Worm (Caenorhabditis elegans) whole organism, L1 larva: Measurements from ENCODE around the gene R05D3.8.
"Not testable (repeated sequence)": the region's sequence is repeated elsewhere in the genome, so short reads cannot be mapped to it uniquely, and the experiment has no call there.

ENCODE experiments used
- F16B12.6 ChIP-seq: fragments of 150-350 bp; optimal IDR thresholded peaks from 2 replicates; lab custom pipeline; 2014; ENCODE audit warnings: missing biosample characterization, missing genetic modification characterization
- aha-1 ChIP-seq: fragments of 150-350 bp; optimal IDR thresholded peaks from 2 replicates; lab custom pipeline; 2014; ENCODE audit warnings: missing biosample characterization, missing genetic modification characterization
- ama-1 ChIP-seq: fragments of 150-350 bp; optimal IDR thresholded peaks from 2 replicates; lab custom pipeline; 2014
- ceh-82 ChIP-seq, 3 experiments: fragments of 150-350 bp in 1 of 3; sonication (generic microtip) in 2 of 3; optimal IDR thresholded peaks; 2 replicates each; lab custom pipeline; 2014 to 2017; ENCODE audit warnings: missing biosample characterization in 3 of 3, missing genetic modification characterization in 3 of 3
- ces-1 ChIP-seq: fragments of 150-350 bp; optimal IDR thresholded peaks from 2 replicates; lab custom pipeline; 2014; ENCODE audit warnings: missing biosample characterization, missing genetic modification reagents, missing genetic modification characterization
- dpl-1 ChIP-seq, 3 experiments: fragments of 150-350 bp in 2 of 3; sonication (generic microtip) in 1 of 3; optimal IDR thresholded peaks; 2 replicates each; lab custom pipeline; 2014 to 2017; ENCODE audit warnings: missing biosample characterization in 3 of 3, missing genetic modification characterization in 3 of 3, missing genetic modification reagents in 3 of 3
- elt-3 ChIP-seq, 6 experiments: fragments of 150-350 bp in 1 of 6; sonication (generic microtip); optimal IDR thresholded peaks; 2 replicates each; lab custom pipeline; 2017 to 2018; ENCODE audit warnings: missing biosample characterization in 6 of 6, missing genetic modification characterization in 6 of 6, inconsistent platforms in 1 of 6
- ets-5 ChIP-seq: fragments of 200-800 bp; sonication (Bioruptor generic); IDR thresholded peaks from 2 replicates; pipeline ENCODE4 v1.3.6; 2022; ENCODE audit warnings: missing genetic modification characterization, missing compliant biosample characterization
- fkh-10 ChIP-seq: sonication (generic microtip); optimal IDR thresholded peaks from 2 replicates; lab custom pipeline; 2017; ENCODE audit warnings: missing biosample characterization, missing genetic modification reagents, missing genetic modification characterization
- fkh-8 ChIP-seq: sonication (generic microtip); optimal IDR thresholded peaks from 2 replicates; lab custom pipeline; 2016; ENCODE audit warnings: mild to moderate bottlenecking, missing genetic modification characterization, missing compliant biosample characterization
- fos-1 ChIP-seq: fragments of 150-350 bp; optimal IDR thresholded peaks from 2 replicates; lab custom pipeline; 2014; ENCODE audit warnings: missing biosample characterization, missing genetic modification characterization
- grh-1 ChIP-seq: fragments of 200-800 bp; sonication (Bioruptor generic); IDR thresholded peaks from 2 replicates; pipeline ENCODE4 v1.3.6; 2022; ENCODE audit warnings: missing genetic modification reagents, missing genetic modification characterization, missing compliant biosample characterization
- hlh-4 ChIP-seq: sonication (generic microtip); optimal IDR thresholded peaks from 2 replicates; lab custom pipeline; 2016; ENCODE audit warnings: mild to moderate bottlenecking, missing genetic modification characterization, missing compliant biosample characterization
- hpl-2 ChIP-seq: fragments of 150-350 bp; optimal IDR thresholded peaks from 2 replicates; lab custom pipeline; 2014; ENCODE audit warnings: missing biosample characterization, missing genetic modification reagents, missing genetic modification characterization
- irx-1 ChIP-seq: sonication (generic microtip); optimal IDR thresholded peaks from 2 replicates; lab custom pipeline; 2016; ENCODE audit warnings: missing genetic modification characterization, missing compliant biosample characterization
- jun-1 ChIP-seq: fragments of 150-350 bp; optimal IDR thresholded peaks from 2 replicates; lab custom pipeline; 2014; ENCODE audit warnings: missing biosample characterization, missing genetic modification reagents, missing genetic modification characterization
- lin-13 ChIP-seq: fragments of 150-350 bp; optimal IDR thresholded peaks from 2 replicates; lab custom pipeline; 2014; ENCODE audit warnings: missing biosample characterization, missing genetic modification reagents, missing genetic modification characterization
- lin-15B ChIP-seq: fragments of 150-350 bp; sonication (generic microtip); optimal IDR thresholded peaks from 3 replicates; lab custom pipeline; 2014; ENCODE audit warnings: missing biosample characterization, missing genetic modification characterization
- lin-35 ChIP-seq, 2 experiments: fragments of 150-350 bp; optimal IDR thresholded peaks; 2 replicates each; lab custom pipeline; 2014; ENCODE audit warnings: missing biosample characterization in 2 of 2, missing genetic modification characterization in 2 of 2, missing genetic modification reagents in 2 of 2
- lsy-2 ChIP-seq, 2 experiments: fragments of 150-350 bp; optimal IDR thresholded peaks; 2 replicates each; lab custom pipeline; 2014; ENCODE audit warnings: missing biosample characterization in 2 of 2, missing genetic modification characterization in 2 of 2
- mab-9 ChIP-seq: fragments of 200-800 bp; sonication (Bioruptor generic); IDR thresholded peaks from 2 replicates; pipeline ENCODE4 v1.3.6; 2022; ENCODE audit warnings: missing genetic modification reagents, missing genetic modification characterization, missing compliant biosample characterization
- mep-1 ChIP-seq: fragments of 150-350 bp; optimal IDR thresholded peaks from 2 replicates; lab custom pipeline; 2014; ENCODE audit warnings: missing biosample characterization, missing genetic modification characterization
- nhr-19 ChIP-seq: fragments of 200-800 bp; sonication (Bioruptor generic); conservative IDR thresholded peaks from 2 replicates; pipeline ENCODE4 v1.3.6; 2022; ENCODE audit warnings: missing genetic modification characterization, missing compliant biosample characterization
- nhr-237 ChIP-seq: fragments of 150-350 bp; optimal IDR thresholded peaks from 2 replicates; lab custom pipeline; 2014; ENCODE audit warnings: missing biosample characterization, missing genetic modification characterization
- nhr-47 ChIP-seq: sonication (generic microtip); optimal IDR thresholded peaks from 2 replicates; lab custom pipeline; 2016; ENCODE audit warnings: mild to moderate bottlenecking, missing genetic modification characterization, moderate library complexity, missing compliant biosample characterization
- nhr-71 ChIP-seq: sonication (generic microtip); optimal IDR thresholded peaks from 2 replicates; lab custom pipeline; 2016; ENCODE audit warnings: mild to moderate bottlenecking, missing genetic modification characterization, moderate library complexity, missing compliant biosample characterization
- nhr-77 ChIP-seq: fragments of 150-350 bp; optimal IDR thresholded peaks from 2 replicates; lab custom pipeline; 2014; ENCODE audit warnings: missing biosample characterization, missing genetic modification characterization
- nhr-85 ChIP-seq: sonication (generic microtip); peaks from one replicate; lab custom pipeline; 2016; ENCODE audit warnings: missing genetic modification characterization, inconsistent platforms, missing compliant biosample characterization
- nhr-90 ChIP-seq: sonication (generic microtip); optimal IDR thresholded peaks from 2 replicates; lab custom pipeline; 2016; ENCODE audit warnings: mild to moderate bottlenecking, missing genetic modification characterization, missing compliant biosample characterization; ENCODE audit not compliant: poor library complexity
- pag-3 ChIP-seq: sonication (generic microtip); optimal IDR thresholded peaks from 2 replicates; lab custom pipeline; 2017; ENCODE audit warnings: missing genetic modification characterization, mild to moderate bottlenecking, missing compliant biosample characterization, antibody characterized with exemption, borderline replicate concordance; ENCODE audit not compliant: insufficient read depth
- pqm-1 ChIP-seq: sonication (generic microtip); optimal IDR thresholded peaks from 3 replicates; lab custom pipeline; 2017; ENCODE audit warnings: missing biosample characterization, missing genetic modification characterization
- rnt-1 ChIP-seq: sonication (generic microtip); optimal IDR thresholded peaks from 2 replicates; lab custom pipeline; 2016; ENCODE audit warnings: mild to moderate bottlenecking, missing genetic modification characterization, moderate library complexity, missing compliant biosample characterization
- snpc-4 ChIP-seq: fragments of 150-350 bp; optimal IDR thresholded peaks from 2 replicates; lab custom pipeline; 2014; ENCODE audit warnings: missing biosample characterization, missing genetic modification characterization
- snu-23 ChIP-seq: sonication (generic microtip); optimal IDR thresholded peaks from 2 replicates; lab custom pipeline; 2016; ENCODE audit warnings: missing genetic modification characterization, missing compliant biosample characterization
- sox-4 ChIP-seq: sonication (generic microtip); optimal IDR thresholded peaks from 2 replicates; lab custom pipeline; 2016; ENCODE audit warnings: missing genetic modification characterization, missing compliant biosample characterization
- sptf-1 ChIP-seq: fragments of 150-350 bp; optimal IDR thresholded peaks from 2 replicates; lab custom pipeline; 2014; ENCODE audit warnings: missing biosample characterization, missing genetic modification characterization
- unc-130 ChIP-seq: fragments of 150-350 bp; optimal IDR thresholded peaks from 2 replicates; lab custom pipeline; 2017; ENCODE audit warnings: missing biosample characterization, missing genetic modification characterization, inconsistent platforms
- unc-62 ChIP-seq: fragments of 150-350 bp; optimal IDR thresholded peaks from 2 replicates; lab custom pipeline; 2014; ENCODE audit warnings: missing biosample characterization, missing genetic modification reagents, missing genetic modification characterization
- ztf-11 ChIP-seq, 2 experiments: sonication (generic microtip); optimal IDR thresholded peaks; 2 replicates each; lab custom pipeline; 2016 to 2017; ENCODE audit warnings: missing genetic modification characterization in 2 of 2, missing biosample characterization in 1 of 2, missing compliant biosample characterization in 1 of 2
- ztf-4 ChIP-seq: fragments of 150-350 bp; optimal IDR thresholded peaks from 2 replicates; lab custom pipeline; 2014; ENCODE audit warnings: missing biosample characterization, missing genetic modification characterization

Gene R05D3.8

ce11 chrIII:8354644-8355461 lies 3.3 kb downstream of the R05D3.8 start, which contains the start of gene unc-116 (continued):
- TF ChIP-seq snpc-4 (tag; lab: Kevin White, UChicago) (peak; percentile 9), lin-15B (tag; lab: Kevin White, UChicago) (peak; percentile 18), nhr-85 (tag; lab: Kevin White, UChicago) (peak; percentile 74), pqm-1 (no peak), lin-13 (GFP tag; lab: Kevin White, UChicago) (peak; percentile 7), ces-1 (GFP tag; lab: Kevin White, UChicago) (no peak), sptf-1 (tag; lab: Kevin White, UChicago) (no peak), mab-9 (GFP tag; lab: Robert Waterston, UW) (no peak), nhr-237 (tag; lab: Kevin White, UChicago) (peak; percentile 11), fos-1 (tag; lab: Kevin White, UChicago) (peak; percentile 8), nhr-71 (tag; lab: Kevin White, UChicago) (peak; percentile 63), ets-5 (no peak), nhr-19 (peak; percentile 32; the same call in 1 of the 2 replicates), ztf-4 (peak; percentile 54), snu-23 (GFP tag; lab: Kevin White, UChicago) (peak; percentile 5)

- TF ChIP-seq aha-1 (tag; lab: Kevin White, UChicago); hlh-4 (tag; lab: Kevin White, UChicago); lin-13 (GFP tag; lab: Kevin White, UChicago): not testable (repeated sequence)
These were observed 10.3 kb downstream of the R05D3.8 start, which contains the start of gene clc-29 for ce11 chrIII:8347822-8348221. Gene clc-29, minus strand, starts transcription at chrIII:8347922.

- not testable (repeated sequence) for TF ChIP-seq pqm-1; jun-1; nhr-77 (tag; lab: Kevin White, UChicago)
- TF ChIP-seq, all 84 proteins: peak for 0; not testable (repeated sequence) for 84
These were observed 13.8 kb downstream of the R05D3.8 start, which contains the start of gene ZC262.7 for ce11 chrIII:8344283-8344682. Gene ZC262.7, minus strand, starts transcription at chrIII:8344336.

- not testable (repeated sequence) for TF ChIP-seq ama-1 (lab: Kevin White, UChicago); unc-62 (GFP tag; lab: Kevin White, UChicago); pag-3 (tag; lab: Kevin White, UChicago)
These were observed 18.8 kb downstream of the R05D3.8 start, which contains the start of gene clc-28 for ce11 chrIII:8339372-8339771. Gene clc-28, minus strand, starts transcription at chrIII:8339472.

- no peak for TF ChIP-seq mep-1 (tag; lab: Kevin White, UChicago)
- TF ChIP-seq ceh-82 (tag; optimal IDR thresholded peaks at IDR 0.05; lab: Kevin White, UChicago): no peak
- no peak for TF ChIP-seq ztf-4
- TF ChIP-seq hpl-2: no peak
- no peak for TF ChIP-seq fkh-8 (tag; lab: Kevin White, UChicago)
- no peak for TF ChIP-seq ztf-11 (tag; optimal IDR thresholded peaks at IDR 0.05; lab: Kevin White, UChicago)
- no peak for TF ChIP-seq ama-1 (lab: Kevin White, UChicago)
- no peak for TF ChIP-seq sox-4 (tag; lab: Kevin White, UChicago)
- no peak for TF ChIP-seq grh-1 (GFP tag; lab: Robert Waterston, UW)
- TF ChIP-seq, all 84 proteins: peak for 0
These were observed 23.7 kb downstream of the R05D3.8 start, which contains the start of gene ZC262.4 for ce11 chrIII:8334432-8334831. Gene ZC262.4, minus strand, starts transcription at chrIII:8334532.

- TF ChIP-seq snu-23 (GFP tag; lab: Kevin White, UChicago) (peak; percentile 45), nhr-47 (tag; lab: Kevin White, UChicago) (peak; percentile 18), jun-1 (no peak), lsy-2 (tag; optimal IDR thresholded peaks at IDR 0.05; lab: Kevin White, UChicago) (peak; percentile 91 to 98), rnt-1 (tag; lab: Kevin White, UChicago) (peak; percentile 10), dpl-1 (GFP tag; optimal IDR thresholded peaks at IDR 0.05; lab: Kevin White, UChicago) (peak; percentile 43 to 65 (median 45)), ztf-4 (no peak), nhr-90 (tag; lab: Kevin White, UChicago) (no peak), ceh-82 (tag; optimal IDR thresholded peaks at IDR 0.05; lab: Kevin White, UChicago) (peak in 1 of 3 experiments; percentile 28), nhr-71 (tag; lab: Kevin White, UChicago) (peak; percentile 24), lin-35 (GFP tag; optimal IDR thresholded peaks at IDR 0.05; lab: Kevin White, UChicago) (peak; percentile 60 to 76), F16B12.6 (tag; lab: Kevin White, UChicago) (peak; percentile 83), elt-3 (tag; optimal IDR thresholded peaks at IDR 0.05; lab: Kevin White, UChicago) (peak in 1 of 6 experiments; percentile 25), unc-130 (tag; lab: Kevin White, UChicago) (peak; percentile 55), irx-1 (tag; lab: Kevin White, UChicago) (peak; percentile 22), fkh-10 (GFP tag; lab: Kevin White, UChicago) (no peak)
These were observed 26.3 kb downstream of the R05D3.8 start, which contains the start of the genes mrps-18A and ZC262.2 for ce11 chrIII:8331779-8332178. Gene mrps-18A, minus strand, starts transcription at chrIII:8331919. Gene ZC262.2, plus strand, starts transcription at chrIII:8332062.
